Worm (Caenorhabditis elegans): ENCODE data around the gene acs-9.

The acs-9 gene

ce11 chrX:16865016-16865415, 15.3 kb downstream of the acs-9 start:
- TF ChIP-seq rnt-1 (tag; optimal IDR thresholded peaks at IDR 0.05) (no peak), elt-2 (tag; optimal IDR thresholded peaks at IDR 0.05) (peak; percentile 67), sox-4 (tag; optimal IDR thresholded peaks at IDR 0.05) (no peak), unc-3 (GFP tag; conservative IDR thresholded peaks at IDR 0.05) (no peak), unc-3 (tag; optimal IDR thresholded peaks at IDR 0.05) (no peak), pag-3 (tag; optimal IDR thresholded peaks at IDR 0.05; ENCODE audit: borderline replicate concordance) (no peak), ceh-14 (tag; optimal IDR thresholded peaks at IDR 0.05) (no peak), ceh-48 (tag; optimal IDR thresholded peaks at IDR 0.05) (no peak)

- TF ChIP-seq rnt-1 (tag; optimal IDR thresholded peaks at IDR 0.05) (no peak), ceh-48 (tag; optimal IDR thresholded peaks at IDR 0.05) (no peak), ceh-6 (GFP tag; optimal IDR thresholded peaks at IDR 0.05) (no peak), ceh-22 (tag; optimal IDR thresholded peaks at IDR 0.05) (no peak), unc-86 (tag; optimal IDR thresholded peaks at IDR 0.05) (no peak), dve-1 (tag; optimal IDR thresholded peaks at IDR 0.05) (no peak), sdc-2 (tag; optimal IDR thresholded peaks at IDR 0.05) (no peak)
Observed at ce11 chrX:16863320-16863719, 17.0 kb downstream of the acs-9 start.

- TF ChIP-seq hlh-15 (tag; optimal IDR thresholded peaks at IDR 0.05), result no peak
- TF ChIP-seq elt-2 (tag; optimal IDR thresholded peaks at IDR 0.05), result peak; percentile 60
Observed at ce11 chrX:16859956-16860446, 20.3 kb downstream of the acs-9 start, which contains the start of gene T20F7.3. T20F7.3 (plus strand) TSS chrX:16860396.

ce11 chrX:16844924-16845323, 35.4 kb downstream of the acs-9 start, which contains the start of gene F41G4.8:
F41G4.8 (minus strand) TSS chrX:16845024.
- TF ChIP-seq ets-4 (tag; optimal IDR thresholded peaks at IDR 0.05), result no peak
- no peak for TF ChIP-seq ref-2 (tag; optimal IDR thresholded peaks at IDR 0.05)
- no peak for TF ChIP-seq ahr-1 (tag; optimal IDR thresholded peaks at IDR 0.05)
- TF ChIP-seq eyg-1 (tag; optimal IDR thresholded peaks at IDR 0.05), result no peak
- TF ChIP-seq madf-2 (tag; optimal IDR thresholded peaks at IDR 0.05), result no peak
- TF ChIP-seq pag-3 (tag; optimal IDR thresholded peaks at IDR 0.05; ENCODE audit: borderline replicate concordance), result no peak
- TF ChIP-seq hlh-15 (tag; optimal IDR thresholded peaks at IDR 0.05), result no peak
- no peak for TF ChIP-seq K02D7.2 (tag; optimal IDR thresholded peaks at IDR 0.05)
- no peak for TF ChIP-seq ceh-9 (tag; optimal IDR thresholded peaks at IDR 0.05)
- TF ChIP-seq pha-4 (tag; optimal IDR thresholded peaks at IDR 0.05), result no peak
- no peak for TF ChIP-seq elt-2 (tag; optimal IDR thresholded peaks at IDR 0.05)
- TF ChIP-seq lim-6 (tag; optimal IDR thresholded peaks at IDR 0.05), result no peak
- no peak for TF ChIP-seq ceh-48 (tag; optimal IDR thresholded peaks at IDR 0.05)
- TF ChIP-seq lin-11 (tag; optimal IDR thresholded peaks at IDR 0.05), result no peak
- no peak for TF ChIP-seq ceh-2 (tag; optimal IDR thresholded peaks at IDR 0.05)
- TF ChIP-seq zip-5 (tag; optimal IDR thresholded peaks at IDR 0.05), result no peak

ce11 chrX:16842935-16843334, 37.4 kb downstream of the acs-9 start:
- TF ChIP-seq elt-4 (tag; optimal IDR thresholded peaks at IDR 0.05), result no peak
- TF ChIP-seq fkh-10 (GFP tag; optimal IDR thresholded peaks at IDR 0.05), result no peak
- no peak for TF ChIP-seq sdc-2 (tag; optimal IDR thresholded peaks at IDR 0.05)
- TF ChIP-seq C08G9.2 (tag; optimal IDR thresholded peaks at IDR 0.05), result no peak
- TF ChIP-seq unc-42 (tag; optimal IDR thresholded peaks at IDR 0.05), result no peak
- no peak for TF ChIP-seq sox-2 (GFP tag; IDR thresholded peaks at IDR 0.05)
- TF ChIP-seq ama-1 (optimal IDR thresholded peaks at IDR 0.05), result no peak
- no peak for TF ChIP-seq unc-86 (tag; optimal IDR thresholded peaks at IDR 0.05)
- no peak for TF ChIP-seq ztf-16 (tag; optimal IDR thresholded peaks at IDR 0.05)
- no peak for TF ChIP-seq ceh-30 (tag; optimal IDR thresholded peaks at IDR 0.05)
- TF ChIP-seq hlh-30 (tag; optimal IDR thresholded peaks at IDR 0.05; ENCODE audit: insufficient read depth), result no peak
- no peak for TF ChIP-seq eyg-1 (tag; optimal IDR thresholded peaks at IDR 0.05)
- no peak for TF ChIP-seq fax-1 (tag; optimal IDR thresholded peaks at IDR 0.05)
- no peak for TF ChIP-seq dmd-4 (tag; optimal IDR thresholded peaks at IDR 0.05; ENCODE audit: borderline replicate concordance)
- no peak for TF ChIP-seq ttx-3 (tag; optimal IDR thresholded peaks at IDR 0.05)
